Fruit fly (Drosophila melanogaster): ENCODE data around the gene prt.

dm6 chr3R:23735648-23736047, 36.8 kb upstream of the prt start:
- no peak for TF ChIP-seq CG12768 (GFP tag; optimal IDR thresholded peaks at IDR 0.05)
- TF ChIP-seq kay (GFP tag; ENCODE audit: borderline replicate concordance) = no peak
